Fruit fly (Drosophila melanogaster): ENCODE data around the gene CG14546.

CG14546 gene

DNA sequence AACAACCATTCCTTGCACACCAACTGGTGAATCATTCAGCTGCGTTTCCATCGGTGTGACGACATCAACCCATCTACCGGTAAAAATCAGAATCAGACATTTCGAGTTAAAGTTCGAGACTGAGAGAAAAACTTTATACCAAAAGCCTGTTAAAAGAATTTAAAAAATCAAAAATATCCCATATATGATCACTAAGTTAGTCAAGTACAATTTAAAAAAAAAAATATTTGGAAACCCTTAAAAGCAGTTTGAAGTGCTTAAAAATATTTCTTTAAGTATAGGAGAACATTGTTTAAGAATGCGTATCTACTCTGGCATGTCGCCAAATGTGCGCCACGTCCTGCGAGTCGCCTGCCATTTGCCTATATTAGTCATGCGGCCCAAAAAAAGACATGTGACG, 46.1 kb upstream of the CG14546 start (continued):
- TF ChIP-seq B-H1 (GFP tag; IDR thresholded peaks at IDR 0.05) (0 out of 3 replicates have a peak, but pooled peaks have one; percentile 31), CG18619 (GFP tag; optimal IDR thresholded peaks at IDR 0.05) (no peak), GATAe (GFP tag; conservative IDR thresholded peaks at IDR 0.05) (no peak), CG6272 (GFP tag; IDR thresholded peaks at IDR 0.05) (no peak), CG12104 (GFP tag; optimal IDR thresholded peaks at IDR 0.05) (no peak), lmd (GFP tag; IDR thresholded peaks at IDR 0.05) (peak; percentile 20; the same call in 1 of the 2 replicates), zf30C (GFP tag; optimal IDR thresholded peaks at IDR 0.05) (no peak), da (GFP tag; optimal IDR thresholded peaks at IDR 0.05) (no peak), gfzf (GFP tag; optimal IDR thresholded peaks at IDR 0.05) (no peak), sisA (GFP tag; IDR thresholded peaks at IDR 0.05) (no peak), CG15269 (tag; optimal IDR thresholded peaks at IDR 0.05) (peak; percentile 45), CG8359 (GFP tag; optimal IDR thresholded peaks at IDR 0.05; ENCODE audit: borderline replicate concordance) (no peak), ttk (GFP tag; IDR thresholded peaks at IDR 0.05) (no peak), CG8944 (GFP tag; optimal IDR thresholded peaks at IDR 0.05) (no peak), trem (tag; optimal IDR thresholded peaks at IDR 0.05) (no peak), peb (GFP tag; IDR thresholded peaks at IDR 0.05) (no peak), CG16813 (GFP tag; IDR thresholded peaks at IDR 0.05; ENCODE audit: partially characterized antibody) (no peak), wor (GFP tag; IDR thresholded peaks at IDR 0.05) (no peak), ssp (GFP tag; IDR thresholded peaks at IDR 0.05) (no peak), sob (GFP tag; IDR thresholded peaks at IDR 0.05) (0 out of 2 replicates have a peak, but pooled peaks have one; percentile 52), trh (GFP tag; optimal IDR thresholded peaks at IDR 0.05) (no peak), CG10366 (GFP tag; IDR thresholded peaks at IDR 0.05) (no peak; the same call in 1 of the 2 replicates), Gsc (GFP tag; IDR thresholded peaks at IDR 0.05) (no peak), CG14860 (GFP tag; IDR thresholded peaks at IDR 0.05; ENCODE audit: partially characterized antibody) (no peak), HLH3B (GFP tag; IDR thresholded peaks at IDR 0.05) (no peak), fd64A (GFP tag; optimal IDR thresholded peaks at IDR 0.05) (no peak), CG6813 (GFP tag; optimal IDR thresholded peaks at IDR 0.05) (peak; percentile 34), MTF-1 (GFP tag; optimal IDR thresholded peaks at IDR 0.05; ENCODE audit: borderline replicate concordance) (no peak), twi (tag; optimal IDR thresholded peaks at IDR 0.05) (no peak), az2 (GFP tag; optimal IDR thresholded peaks at IDR 0.05) (no peak), usp (GFP tag; optimal IDR thresholded peaks at IDR 0.05) (no peak), D (optimal IDR thresholded peaks at IDR 0.05) (no peak), D (GFP tag; optimal IDR thresholded peaks at IDR 0.05) (no peak), CG7745 (tag; optimal IDR thresholded peaks at IDR 0.05) (no peak), Med (GFP tag) (peak; percentile 61), CG2202 (tag; optimal IDR thresholded peaks at IDR 0.05) (no peak), croc (GFP tag; conservative IDR thresholded peaks at IDR 0.05) (no peak), CG12769 (tag; optimal IDR thresholded peaks at IDR 0.05) (no peak), caup (GFP tag; optimal IDR thresholded peaks at IDR 0.05; ENCODE audit: severe bottlenecking) (peak; percentile 49), schlank (tag; optimal IDR thresholded peaks at IDR 0.05) (no peak), hbn (GFP tag; IDR thresholded peaks at IDR 0.05; ENCODE audit: partially characterized antibody) (no peak), CG1602 (GFP tag; optimal IDR thresholded peaks at IDR 0.05) (no peak), en (GFP tag; optimal IDR thresholded peaks at IDR 0.05) (no peak), slbo (GFP tag; IDR thresholded peaks at IDR 0.05) (peak; percentile 73), nmo (GFP tag; optimal IDR thresholded peaks at IDR 0.05) (no peak), cad (GFP tag; optimal IDR thresholded peaks at IDR 0.05) (no peak), CG4820 (GFP tag; optimal IDR thresholded peaks at IDR 0.05) (no peak), Abd-B (GFP tag; optimal IDR thresholded peaks at IDR 0.05) (no peak), CG6765 (GFP tag; optimal IDR thresholded peaks at IDR 0.05) (no peak), Hey (tag; optimal IDR thresholded peaks at IDR 0.05) (no peak), ewg (GFP tag; optimal IDR thresholded peaks at IDR 0.05) (no peak), CG1647 (GFP tag; optimal IDR thresholded peaks at IDR 0.05) (no peak)

Data from whole organism, embryonic.